Worm (Caenorhabditis elegans): ENCODE measurements around the gene F01F1.2.

Gene F01F1.2

ce11 chrIII:5871760-5872159, 6.6 kb upstream of the F01F1.2 start, which contains the start of the genes F01F1.11 and F01F1.3 (continued):
- TF ChIP-seq zfp-2 (tag; optimal IDR thresholded peaks at IDR 0.05) (no peak), lim-7 (GFP tag; IDR thresholded peaks at IDR 0.05) (no peak), lin-38 (GFP tag; IDR thresholded peaks at IDR 0.05) (peak; percentile 72), mes-2 (tag; optimal IDR thresholded peaks at IDR 0.05; ENCODE audit: poor library complexity, severe bottlenecking) (peak; percentile 99), mep-1 (tag; optimal IDR thresholded peaks at IDR 0.05) (peak; percentile 57), ces-1 (GFP tag; optimal IDR thresholded peaks at IDR 0.05) (no peak), nhr-237 (tag; optimal IDR thresholded peaks at IDR 0.05) (no peak), nhr-111 (GFP tag; optimal IDR thresholded peaks at IDR 0.05) (no peak), ztf-11 (tag; optimal IDR thresholded peaks at IDR 0.05) (no peak), nhr-77 (tag; optimal IDR thresholded peaks at IDR 0.05) (no peak), daf-16 (GFP tag; optimal IDR thresholded peaks at IDR 0.05) (no peak), daf-16 (tag; optimal IDR thresholded peaks at IDR 0.05) (peak; percentile 18), lsy-2 (tag; optimal IDR thresholded peaks at IDR 0.05) (peak in 1 of 2 experiments; percentile 89), F44E2.7 (GFP tag; IDR thresholded peaks at IDR 0.05) (no peak), gei-8 (GFP tag; optimal IDR thresholded peaks at IDR 0.05) (no peak), egl-27 (tag; optimal IDR thresholded peaks at IDR 0.05) (no peak), mdl-1 (tag; optimal IDR thresholded peaks at IDR 0.05) (no peak), pqm-1 (tag; optimal IDR thresholded peaks at IDR 0.05) (no peak), ZK337.2 (GFP tag; IDR thresholded peaks at IDR 0.05) (peak; percentile 90), F26F4.8 (GFP tag; conservative IDR thresholded peaks at IDR 0.05) (no peak), F37D6.2 (tag; optimal IDR thresholded peaks at IDR 0.05) (peak; percentile 30), aly-2 (tag; optimal IDR thresholded peaks at IDR 0.05) (no peak), arid-1 (GFP tag; conservative IDR thresholded peaks at IDR 0.05) (no peak), nhr-25 (tag; optimal IDR thresholded peaks at IDR 0.05; ENCODE audit: borderline replicate concordance, insufficient read depth) (no peak), ama-1 (optimal IDR thresholded peaks at IDR 0.05) (no peak), ceh-44 (GFP tag; IDR thresholded peaks at IDR 0.05) (no peak), lin-1 (GFP tag; IDR thresholded peaks at IDR 0.05) (no peak), ceh-82 (tag; optimal IDR thresholded peaks at IDR 0.05) (no peak), dmd-9 (GFP tag; IDR thresholded peaks at IDR 0.05) (peak; percentile 77; the same call in 1 of the 2 replicates), hlh-30 (tag; optimal IDR thresholded peaks at IDR 0.05; ENCODE audit: insufficient read depth) (peak; percentile 53), D1046.2 (GFP tag; IDR thresholded peaks at IDR 0.05) (no peak), dmd-6 (GFP tag; IDR thresholded peaks at IDR 0.05) (peak; percentile 71), duxl-1 (tag; optimal IDR thresholded peaks at IDR 0.05; ENCODE audit: poor library complexity) (peak; percentile 68), ceh-32 (tag; optimal IDR thresholded peaks at IDR 0.05; ENCODE audit: poor library complexity) (no peak), nhr-76 (tag; optimal IDR thresholded peaks at IDR 0.05) (no peak), hmg-1.1 (GFP tag; IDR thresholded peaks at IDR 0.05) (peak; percentile 58), attf-4 (tag; optimal IDR thresholded peaks at IDR 0.05) (no peak), unc-62 (GFP tag; optimal IDR thresholded peaks at IDR 0.05 in 1 of 2) (no peak), unc-62 (tag; optimal IDR thresholded peaks at IDR 0.05) (no peak), snpc-4 (tag; optimal IDR thresholded peaks at IDR 0.05) (no peak), snpc-1.2 (GFP tag; IDR thresholded peaks at IDR 0.05) (no peak), nhr-10 (tag; optimal IDR thresholded peaks at IDR 0.05) (no peak), ztf-7 (tag; optimal IDR thresholded peaks at IDR 0.05) (no peak), F49E8.2 (tag; optimal IDR thresholded peaks at IDR 0.05; ENCODE audit: borderline replicate concordance) (peak; percentile 14), set-16 (GFP tag; IDR thresholded peaks at IDR 0.05) (no peak), madf-5 (GFP tag; IDR thresholded peaks at IDR 0.05) (no peak), lin-39 (tag; optimal IDR thresholded peaks at IDR 0.05) (no peak), ZK546.5 (tag; optimal IDR thresholded peaks at IDR 0.05) (no peak), vab-7 (GFP tag; IDR thresholded peaks at IDR 0.05) (no peak), ceh-20 (GFP tag; IDR thresholded peaks at IDR 0.05) (no peak), mxl-3 (GFP tag; optimal IDR thresholded peaks at IDR 0.05) (no peak), lin-15B (tag; optimal IDR thresholded peaks at IDR 0.05) (no peak), zip-11 (GFP tag; IDR thresholded peaks at IDR 0.05) (no peak)
